Worm (Caenorhabditis elegans) whole organism, midembryonic: ENCODE measurements around the gene F25D1.5.

Experiments used
- T22C8.4 ChIP-seq: fragments of 200-800 bp; sonication (Bioruptor generic); IDR thresholded peaks from 2 replicates; pipeline ENCODE4 v1.3.6; 2022; ENCODE audit warnings: missing genetic modification characterization, missing compliant biosample characterization
- cog-1 ChIP-seq: sonication (generic microtip); optimal IDR thresholded peaks from 2 replicates; lab custom pipeline; 2016; ENCODE audit warnings: missing genetic modification characterization, missing compliant biosample characterization
- flt-1 ChIP-seq: fragments of 200-800 bp; sonication (Bioruptor generic); IDR thresholded peaks from 2 replicates; pipeline ENCODE4 v1.3.6; 2022; ENCODE audit warnings: missing genetic modification characterization, missing compliant biosample characterization
- klf-2 ChIP-seq: fragments of 200-800 bp; sonication (Bioruptor generic); conservative IDR thresholded peaks from 2 replicates; pipeline ENCODE4 v1.3.6; 2022; ENCODE audit warnings: missing genetic modification reagents, missing genetic modification characterization, missing compliant biosample characterization
- med-1 ChIP-seq: sonication (generic microtip); optimal IDR thresholded peaks from 2 replicates; lab custom pipeline; 2017; ENCODE audit warnings: missing genetic modification characterization, mild to moderate bottlenecking, missing compliant biosample characterization, antibody characterized with exemption, missing genetic modification reagents; ENCODE audit not compliant: insufficient read depth
- ref-1 ChIP-seq: fragments of 200-800 bp; sonication (Bioruptor generic); conservative IDR thresholded peaks from 2 replicates; pipeline ENCODE4 v1.3.6; 2022; ENCODE audit warnings: missing genetic modification reagents, missing genetic modification characterization, missing compliant biosample characterization
- tab-1 ChIP-seq: fragments of 200-800 bp; sonication (Bioruptor generic); IDR thresholded peaks from 2 replicates; pipeline ENCODE4 v1.3.6; 2022; ENCODE audit warnings: missing genetic modification characterization, missing compliant biosample characterization
- ztf-23 ChIP-seq: fragments of 200-800 bp; sonication (Bioruptor generic); IDR thresholded peaks from 2 replicates; pipeline ENCODE4 v1.3.6; 2022; ENCODE audit warnings: missing genetic modification reagents, missing genetic modification characterization, missing compliant biosample characterization
- ztf-29 ChIP-seq: fragments of 200-800 bp; sonication (Bioruptor generic); IDR thresholded peaks from 2 replicates; pipeline ENCODE4 v1.3.6; 2022; ENCODE audit warnings: missing genetic modification reagents, missing genetic modification characterization, missing compliant biosample characterization

Gene F25D1.5

ce11 chrV:10501295-10501694 is 45.3 kb downstream of the F25D1.5 start, which contains the start of gene C35A5.3:
Gene C35A5.3, minus strand, starts transcription at chrV:10501395.
- TF ChIP-seq klf-2 (GFP tag; lab: Robert Waterston, UW) (no peak), ztf-29 (GFP tag; lab: Robert Waterston, UW) (no peak), ztf-23 (GFP tag; lab: Robert Waterston, UW) (no peak), med-1 (no peak), ref-1 (GFP tag; lab: Robert Waterston, UW) (no peak), flt-1 (GFP tag; lab: Robert Waterston, UW) (no peak), T22C8.4 (GFP tag; lab: Robert Waterston, UW) (no peak), tab-1 (no peak)

- TF ChIP-seq ref-1 (GFP tag; lab: Robert Waterston, UW) (no peak), klf-2 (GFP tag; lab: Robert Waterston, UW) (no peak), flt-1 (GFP tag; lab: Robert Waterston, UW) (no peak), med-1 (no peak), T22C8.4 (GFP tag; lab: Robert Waterston, UW) (no peak), cog-1 (no peak), ztf-29 (GFP tag; lab: Robert Waterston, UW) (no peak), ztf-23 (GFP tag; lab: Robert Waterston, UW) (no peak), tab-1 (no peak)
These were observed 49.9 kb downstream of the F25D1.5 start, which contains the start of gene C35A5.4 for ce11 chrV:10496733-10497132. Gene C35A5.4, plus strand, starts transcription at chrV:10497033.
